Fruit fly (Drosophila melanogaster) whole organism, pupa: Measurements from ENCODE around the gene CG14245.

Experiments used
- CG10348 ChIP-seq: fragments of 200-800 bp; sonication (Bioruptor generic); IDR thresholded peaks from 2 replicates; pipeline ENCODE4 v1.3.6; 2022; ENCODE audit warnings: missing biosample characterization, missing genetic modification characterization
- Snoo ChIP-seq: fragments of 200-800 bp; sonication (Bioruptor generic); optimal IDR thresholded peaks from 3 replicates; lab custom pipeline; 2017; ENCODE audit warnings: missing biosample characterization, mild to moderate bottlenecking, missing genetic modification characterization, inconsistent platforms
- gl ChIP-seq: fragments of 200-800 bp; sonication (Bioruptor generic); optimal IDR thresholded peaks from 2 replicates; lab custom pipeline; 2018; ENCODE audit warnings: missing biosample characterization, mild to moderate bottlenecking, missing genetic modification characterization

- no peak for TF ChIP-seq gl (tag; lab: Kevin White, UChicago)
- no peak for TF ChIP-seq Snoo (tag; lab: Kevin White, UChicago)
- TF ChIP-seq CG10348 (GFP tag; lab: Robert Waterston, UW): no peak
Observed at dm6 chr3R:26717864-26718263, 10.7 kb upstream of the CG14245 start, which contains the start of gene Yif1.
